Fruit fly (Drosophila melanogaster) whole organism, prepupa: ENCODE measurements around the gene CG5199.

ENCODE experiments used
- Blimp-1 ChIP-seq: fragments of 200-800 bp; sonication (Bioruptor generic); optimal IDR thresholded peaks from 3 replicates; lab custom pipeline; 2017; ENCODE audit warnings: missing biosample characterization, missing genetic modification characterization, mild to moderate bottlenecking, moderate library complexity, missing genetic modification reagents
- CG10631 ChIP-seq: fragments of 200-800 bp; sonication (Bioruptor generic); optimal IDR thresholded peaks from 2 replicates; lab custom pipeline; 2016; ENCODE audit warnings: missing biosample characterization, missing genetic modification characterization
- CG11762 ChIP-seq: fragments of 200-800 bp; sonication (Bioruptor generic); optimal IDR thresholded peaks from 3 replicates; lab custom pipeline; 2016; ENCODE audit warnings: missing biosample characterization, missing genetic modification characterization; ENCODE audit not compliant: insufficient read depth
- CG15336 ChIP-seq: fragments of 200-800 bp; sonication (Bioruptor generic); IDR thresholded peaks from 2 replicates; pipeline ENCODE4 v1.3.6; 2022; ENCODE audit warnings: missing biosample characterization, missing genetic modification characterization
- CG1621 ChIP-seq: fragments of 200-800 bp; sonication (Bioruptor generic); optimal IDR thresholded peaks from 3 replicates; lab custom pipeline; 2018; ENCODE audit warnings: missing biosample characterization, mild to moderate bottlenecking, missing genetic modification characterization
- CG16779 ChIP-seq: fragments of 200-800 bp; sonication (Bioruptor generic); optimal IDR thresholded peaks from 3 replicates; lab custom pipeline; 2017; ENCODE audit warnings: missing biosample characterization, mild to moderate bottlenecking, missing genetic modification characterization
- CG3032 ChIP-seq: fragments of 200-800 bp; optimal IDR thresholded peaks from 2 replicates; lab custom pipeline; 2019; ENCODE audit warnings: missing biosample characterization, mild to moderate bottlenecking, missing genetic modification characterization, moderate library complexity
- CG31627 ChIP-seq: fragments of 200-800 bp; sonication (Bioruptor generic); optimal IDR thresholded peaks from 3 replicates; lab custom pipeline; 2016; ENCODE audit warnings: missing biosample characterization, missing genetic modification characterization
- CG32006 ChIP-seq: fragments of 200-800 bp; sonication (Bioruptor generic); optimal IDR thresholded peaks from 3 replicates; lab custom pipeline; 2017; ENCODE audit warnings: missing biosample characterization, mild to moderate bottlenecking, missing genetic modification characterization
- CG34406 ChIP-seq: fragments of 200-800 bp; sonication (Bioruptor generic); optimal IDR thresholded peaks from 3 replicates; lab custom pipeline; 2016; ENCODE audit warnings: missing biosample characterization, missing genetic modification characterization
- CG3919 ChIP-seq: fragments of 200-800 bp; sonication (Bioruptor generic); optimal IDR thresholded peaks from 3 replicates; lab custom pipeline; 2016; ENCODE audit warnings: missing biosample characterization, missing genetic modification characterization
- CG6163 ChIP-seq: fragments of 200-800 bp; sonication (Bioruptor generic); IDR thresholded peaks from 3 replicates; pipeline ENCODE4 v1.3.6; 2022; ENCODE audit warnings: missing biosample characterization, missing genetic modification characterization
- CG6276 ChIP-seq: fragments of 200-800 bp; sonication (Bioruptor generic); optimal IDR thresholded peaks from 2 replicates; lab custom pipeline; 2017; ENCODE audit warnings: missing biosample characterization, mild to moderate bottlenecking, missing genetic modification characterization
- CG6792 ChIP-seq: fragments of 200-800 bp; sonication (Bioruptor generic); optimal IDR thresholded peaks from 3 replicates; lab custom pipeline; 2016; ENCODE audit warnings: missing biosample characterization, missing genetic modification characterization
- CG6854 ChIP-seq: fragments of 200-800 bp; sonication (Bioruptor generic); optimal IDR thresholded peaks from 2 replicates; lab custom pipeline; 2017; ENCODE audit warnings: missing biosample characterization, mild to moderate bottlenecking, missing genetic modification characterization
- CG7368 ChIP-seq: fragments of 200-800 bp; sonication (Bioruptor generic); optimal IDR thresholded peaks from 3 replicates; lab custom pipeline; 2016; ENCODE audit warnings: missing biosample characterization, missing genetic modification characterization
- CG8119 ChIP-seq: fragments of 200-800 bp; sonication (Bioruptor generic); IDR thresholded peaks from 3 replicates; pipeline ENCODE4 v1.3.6; 2022; ENCODE audit warnings: missing biosample characterization, missing genetic modification characterization
- Eip75B ChIP-seq: fragments of 200-800 bp; sonication (Bioruptor generic); optimal IDR thresholded peaks from 3 replicates; lab custom pipeline; 2016; ENCODE audit warnings: missing biosample characterization, missing genetic modification characterization
- Eip78C ChIP-seq: fragments of 200-800 bp; sonication (Bioruptor generic); peaks from one replicate; lab custom pipeline; 2016; ENCODE audit warnings: missing biosample characterization, missing genetic modification characterization
- Eip93F ChIP-seq: fragments of 200-800 bp; sonication (Bioruptor generic); optimal IDR thresholded peaks from 2 replicates; lab custom pipeline; 2016; ENCODE audit warnings: missing biosample characterization, mild to moderate bottlenecking, missing genetic modification characterization
- Gug ChIP-seq: fragments of 200-800 bp; sonication (Bioruptor generic); IDR thresholded peaks from 2 replicates; pipeline ENCODE4 v1.3.6; 2022; ENCODE audit warnings: missing biosample characterization, missing genetic modification characterization
- Hr38 ChIP-seq: sonication (Bioruptor generic); optimal IDR thresholded peaks from 2 replicates; lab custom pipeline; 2016; ENCODE audit warnings: missing biosample characterization, missing genetic modification characterization
- Hr39 ChIP-seq: fragments of 200-800 bp; sonication (Bioruptor generic); optimal IDR thresholded peaks from 2 replicates; lab custom pipeline; 2016; ENCODE audit warnings: missing biosample characterization, missing genetic modification characterization
- Hr4 ChIP-seq: fragments of 200-800 bp; sonication (Bioruptor generic); optimal IDR thresholded peaks from 3 replicates; lab custom pipeline; 2016; ENCODE audit warnings: missing biosample characterization, missing genetic modification characterization
- Lpt ChIP-seq: fragments of 200-800 bp; sonication (Bioruptor generic); optimal IDR thresholded peaks from 3 replicates; lab custom pipeline; 2016; ENCODE audit warnings: missing biosample characterization, missing genetic modification characterization
- Met ChIP-seq: fragments of 200-800 bp; sonication (Bioruptor generic); optimal IDR thresholded peaks from 3 replicates; lab custom pipeline; 2016; ENCODE audit warnings: missing biosample characterization, missing genetic modification characterization
- Sox102F ChIP-seq: fragments of 200-800 bp; sonication (Bioruptor generic); optimal IDR thresholded peaks from 2 replicates; lab custom pipeline; 2016; ENCODE audit warnings: missing biosample characterization, mild to moderate bottlenecking, missing genetic modification characterization
- achi ChIP-seq: fragments of 200-800 bp; sonication (Bioruptor generic); optimal IDR thresholded peaks from 3 replicates; lab custom pipeline; 2016; ENCODE audit warnings: missing biosample characterization, missing genetic modification characterization
- cyc ChIP-seq: fragments of 200-800 bp; sonication (Bioruptor generic); optimal IDR thresholded peaks from 3 replicates; lab custom pipeline; 2016; ENCODE audit warnings: missing biosample characterization, missing genetic modification characterization
- dac ChIP-seq: fragments of 200-800 bp; sonication (Bioruptor generic); optimal IDR thresholded peaks from 2 replicates; lab custom pipeline; 2017; ENCODE audit warnings: missing biosample characterization, mild to moderate bottlenecking, missing genetic modification characterization
- dsx ChIP-seq: fragments of 200-800 bp; optimal IDR thresholded peaks from 3 replicates; lab custom pipeline; 2019; ENCODE audit warnings: missing biosample characterization, mild to moderate bottlenecking, missing genetic modification characterization, moderate library complexity; ENCODE audit not compliant: poor library complexity, severe bottlenecking
- esn ChIP-seq: fragments of 200-800 bp; sonication (Bioruptor generic); optimal IDR thresholded peaks from 2 replicates; lab custom pipeline; 2016; ENCODE audit warnings: missing biosample characterization, mild to moderate bottlenecking, missing genetic modification characterization, moderate library complexity
- fkh ChIP-seq: fragments of 200-800 bp; sonication (Bioruptor generic); optimal IDR thresholded peaks from 3 replicates; lab custom pipeline; 2017; ENCODE audit warnings: missing biosample characterization, mild to moderate bottlenecking, missing genetic modification characterization, moderate library complexity
- net ChIP-seq: fragments of 200-800 bp; sonication (Bioruptor generic); optimal IDR thresholded peaks from 3 replicates; lab custom pipeline; 2016; ENCODE audit warnings: missing biosample characterization, missing genetic modification characterization
- pdm3 ChIP-seq: fragments of 200-800 bp; sonication (Bioruptor generic); optimal IDR thresholded peaks from 3 replicates; lab custom pipeline; 2016; ENCODE audit warnings: missing biosample characterization, missing genetic modification characterization
- spab ChIP-seq: fragments of 200-800 bp; sonication (Bioruptor generic); optimal IDR thresholded peaks from 2 replicates; lab custom pipeline; 2017; ENCODE audit warnings: missing biosample characterization, mild to moderate bottlenecking, missing genetic modification characterization, missing genetic modification reagents
- ss ChIP-seq, 2 experiments: fragments of 200-800 bp; sonication (Bioruptor generic); optimal IDR thresholded peaks; 2 replicates in 1 of 2; 3 replicates in 1 of 2; lab custom pipeline; 2017 to 2018; ENCODE audit warnings: mild to moderate bottlenecking in 2 of 2, missing biosample characterization in 2 of 2, missing genetic modification characterization in 2 of 2, moderate library complexity in 1 of 2
- svp ChIP-seq: fragments of 200-800 bp; sonication (Bioruptor generic); peaks from one replicate; lab custom pipeline; 2016; ENCODE audit warnings: missing biosample characterization, missing genetic modification characterization
- vri ChIP-seq: fragments of 200-800 bp; sonication (Bioruptor generic); optimal IDR thresholded peaks from 3 replicates; lab custom pipeline; 2016; ENCODE audit warnings: missing biosample characterization, mild to moderate bottlenecking, missing genetic modification characterization

The CG5199 gene

dm6 chr3L:20470991-20471498 lies 18.4 kb upstream of the CG5199 start (continued):
- TF ChIP-seq CG6854 (no peak), spab (GFP tag; lab: Kevin White, UChicago) (no peak), Met (GFP tag; lab: Kevin White, UChicago) (no peak), CG3919 (GFP tag; lab: Kevin White, UChicago) (peak; percentile 47), CG16779 (tag; lab: Kevin White, UChicago) (no peak), CG32006 (GFP tag; lab: Kevin White, UChicago) (peak; percentile 68), CG6163 (peak; percentile 81), svp (GFP tag; lab: Kevin White, UChicago) (no peak), vri (no peak), CG1621 (tag; lab: Kevin White, UChicago) (no peak), net (GFP tag; lab: Kevin White, UChicago) (peak; percentile 47), CG34406 (GFP tag; lab: Kevin White, UChicago) (no peak), Hr38 (GFP tag; lab: Kevin White, UChicago) (no peak)
- TF ChIP-seq, all 60 proteins: peak for 22

- TF ChIP-seq CG32006 (GFP tag; lab: Kevin White, UChicago) = no peak
- peak; percentile 49 for TF ChIP-seq Blimp-1 (GFP tag; lab: Kevin White, UChicago)
Measured at dm6 chr3L:20467433-20467832, 14.8 kb upstream of the CG5199 start.

dm6 chr3L:20466599-20466998 lies 13.9 kb upstream of the CG5199 start, which contains the start of gene Tdh:
Tdh (plus strand) TSS chr3L:20466944.
- TF ChIP-seq Met (GFP tag; lab: Kevin White, UChicago) (no peak), Blimp-1 (GFP tag; lab: Kevin White, UChicago) (no peak), CG31627 (GFP tag; lab: Kevin White, UChicago) (no peak), cyc (GFP tag; lab: Kevin White, UChicago) (no peak), Gug (no peak), CG6792 (GFP tag; lab: Kevin White, UChicago) (no peak), ss (GFP tag; optimal IDR thresholded peaks at IDR 0.05; lab: Kevin White, UChicago) (no peak), CG16779 (tag; lab: Kevin White, UChicago) (no peak)
- TF ChIP-seq, all 60 proteins: peak for 0

- TF ChIP-seq Eip75B (GFP tag; lab: Kevin White, UChicago) (no peak), achi (GFP tag; lab: Kevin White, UChicago) (no peak), Lpt (GFP tag; lab: Kevin White, UChicago) (no peak), vri (no peak), CG32006 (GFP tag; lab: Kevin White, UChicago) (no peak), CG6276 (no peak), Met (GFP tag; lab: Kevin White, UChicago) (no peak), CG11762 (no peak), dac (GFP tag; lab: Kevin White, UChicago) (no peak), Eip78C (GFP tag; lab: Kevin White, UChicago) (no peak), pdm3 (GFP tag; lab: Kevin White, UChicago) (no peak), Sox102F (no peak), CG8119 (GFP tag; lab: Robert Waterston, UW) (no peak), Eip93F (GFP tag; lab: Kevin White, UChicago) (no peak)
- TF ChIP-seq, all 60 proteins: peak for 0
Measured at dm6 chr3L:20465941-20466340, 13.3 kb upstream of the CG5199 start, which contains the start of gene CG42764. CG42764 (minus strand) TSS chr3L:20466041.

- TF ChIP-seq Eip75B (GFP tag; lab: Kevin White, UChicago) (no peak), esn (GFP tag; lab: Kevin White, UChicago) (no peak), CG8119 (GFP tag; lab: Robert Waterston, UW) (no peak), Hr4 (GFP tag; lab: Kevin White, UChicago) (no peak), CG15336 (GFP tag; lab: Robert Waterston, UW) (no peak), CG10631 (GFP tag; lab: Kevin White, UChicago) (no peak), CG7368 (GFP tag; lab: Kevin White, UChicago) (no peak), Hr38 (GFP tag; lab: Kevin White, UChicago) (no peak), CG3919 (GFP tag; lab: Kevin White, UChicago) (no peak), dsx (GFP tag; lab: Kevin White, UChicago) (no peak), Lpt (GFP tag; lab: Kevin White, UChicago) (no peak), fkh (GFP tag; lab: Kevin White, UChicago) (no peak), Hr39 (GFP tag; lab: Kevin White, UChicago) (no peak), Blimp-1 (GFP tag; lab: Kevin White, UChicago) (no peak), CG31627 (GFP tag; lab: Kevin White, UChicago) (no peak), CG3032 (tag; lab: Kevin White, UChicago) (no peak)
Measured at dm6 chr3L:20464677-20465076, 12.0 kb upstream of the CG5199 start, which contains the start of gene atk. atk (minus strand) TSS chr3L:20464862.
